Worm (Caenorhabditis elegans) whole organism, young adult: Measurements from ENCODE around the gene dhs-19.
"Not testable (repeated sequence)": the region's sequence is repeated elsewhere in the genome, so short reads cannot be mapped to it uniquely, and the experiment has no call there.

Source experiments
- B0336.3 ChIP-seq: fragments of 200-800 bp; sonication (Bioruptor generic); IDR thresholded peaks from 2 replicates; pipeline ENCODE4 v1.3.6; 2022; ENCODE audit warnings: missing genetic modification characterization, missing compliant biosample characterization
- D2030.7 ChIP-seq: fragments of 200-800 bp; sonication (Bioruptor generic); IDR thresholded peaks from 2 replicates; pipeline ENCODE4 v1.3.6; 2022; ENCODE audit warnings: missing genetic modification reagents, missing genetic modification characterization, missing compliant biosample characterization
- F33H1.4 ChIP-seq: fragments of 200-800 bp; sonication (Bioruptor generic); IDR thresholded peaks from 2 replicates; pipeline ENCODE4 v1.3.6; 2022; ENCODE audit warnings: missing genetic modification reagents, missing genetic modification characterization, missing compliant biosample characterization
- F39B2.1 ChIP-seq: fragments of 200-800 bp; sonication (Bioruptor generic); IDR thresholded peaks from 2 replicates; pipeline ENCODE4 v1.3.6; 2022; ENCODE audit warnings: missing genetic modification reagents, missing genetic modification characterization, missing compliant biosample characterization
- F49E8.2 ChIP-seq: sonication (generic microtip); optimal IDR thresholded peaks from 3 replicates; lab custom pipeline; 2017; ENCODE audit warnings: missing genetic modification characterization, mild to moderate bottlenecking, missing compliant biosample characterization, antibody characterized with exemption, moderate library complexity; ENCODE audit not compliant: insufficient read depth
- F52B5.7 ChIP-seq: sonication (generic microtip); optimal IDR thresholded peaks from 2 replicates; lab custom pipeline; 2016; ENCODE audit warnings: mild to moderate bottlenecking, missing genetic modification characterization, missing compliant biosample characterization
- K11D2.4 ChIP-seq: fragments of 200-800 bp; sonication (Bioruptor generic); IDR thresholded peaks from 2 replicates; pipeline ENCODE4 v1.3.6; 2022; ENCODE audit warnings: missing genetic modification reagents, missing genetic modification characterization, missing compliant biosample characterization
- attf-6 ChIP-seq: fragments of 200-800 bp; sonication (Bioruptor generic); IDR thresholded peaks from 2 replicates; pipeline ENCODE4 v1.3.6; 2022; ENCODE audit warnings: missing genetic modification reagents, missing genetic modification characterization, missing compliant biosample characterization
- ceh-40 ChIP-seq: fragments of 200-800 bp; sonication (Bioruptor generic); IDR thresholded peaks from 2 replicates; pipeline ENCODE4 v1.3.6; 2022; ENCODE audit warnings: missing genetic modification characterization, missing compliant biosample characterization
- chd-7 ChIP-seq: sonication (generic microtip); optimal IDR thresholded peaks from 2 replicates; lab custom pipeline; 2016; ENCODE audit warnings: mild to moderate bottlenecking, missing genetic modification characterization, moderate library complexity, missing compliant biosample characterization
- dox-1 ChIP-seq: fragments of 200-800 bp; sonication (Bioruptor generic); IDR thresholded peaks from 2 replicates; pipeline ENCODE4 v1.3.6; 2022; ENCODE audit warnings: missing genetic modification reagents, missing genetic modification characterization, missing compliant biosample characterization
- efl-1 ChIP-seq: fragments of 150-350 bp; optimal IDR thresholded peaks from 2 replicates; lab custom pipeline; 2014; ENCODE audit warnings: missing biosample characterization, missing genetic modification reagents, missing genetic modification characterization
- egrh-3 ChIP-seq: fragments of 200-800 bp; sonication (Bioruptor generic); IDR thresholded peaks from 2 replicates; pipeline ENCODE4 v1.3.6; 2022; ENCODE audit warnings: missing genetic modification reagents, missing genetic modification characterization, missing compliant biosample characterization
- ekl-4 ChIP-seq: fragments of 200-800 bp; sonication (Bioruptor generic); IDR thresholded peaks from 2 replicates; pipeline ENCODE4 v1.3.6; 2022; ENCODE audit warnings: missing genetic modification reagents, missing genetic modification characterization, missing compliant biosample characterization
- hmg-1.2 ChIP-seq: fragments of 200-800 bp; sonication (Bioruptor generic); IDR thresholded peaks from 2 replicates; pipeline ENCODE4 v1.3.6; 2022; ENCODE audit warnings: missing genetic modification reagents, missing genetic modification characterization, missing compliant biosample characterization
- hmg-20 ChIP-seq: fragments of 200-800 bp; sonication (Bioruptor generic); IDR thresholded peaks from 2 replicates; pipeline ENCODE4 v1.3.6; 2022; ENCODE audit warnings: missing genetic modification reagents, missing genetic modification characterization, missing compliant biosample characterization
- lsl-1 ChIP-seq: fragments of 200-800 bp; sonication (Bioruptor generic); optimal IDR thresholded peaks from 2 replicates; lab custom pipeline; 2018; ENCODE audit warnings: mild to moderate bottlenecking, missing genetic modification characterization, moderate library complexity, missing compliant biosample characterization
- madf-6 ChIP-seq: fragments of 200-800 bp; sonication (Bioruptor generic); IDR thresholded peaks from 2 replicates; pipeline ENCODE4 v1.3.6; 2022; ENCODE audit warnings: missing genetic modification reagents, missing genetic modification characterization, missing compliant biosample characterization
- madf-8 ChIP-seq: fragments of 200-800 bp; sonication (Bioruptor generic); conservative IDR thresholded peaks from 2 replicates; pipeline ENCODE4 v1.3.6; 2022; ENCODE audit warnings: missing genetic modification reagents, missing genetic modification characterization, missing compliant biosample characterization
- mxl-1 ChIP-seq: sonication (generic microtip); optimal IDR thresholded peaks from 2 replicates; lab custom pipeline; 2016; ENCODE audit warnings: missing genetic modification characterization, missing compliant biosample characterization
- nhr-179 ChIP-seq: sonication (generic microtip); optimal IDR thresholded peaks from 2 replicates; lab custom pipeline; 2016; ENCODE audit warnings: mild to moderate bottlenecking, missing genetic modification characterization, missing compliant biosample characterization
- rcor-1 ChIP-seq: fragments of 200-800 bp; sonication (Bioruptor generic); IDR thresholded peaks from 2 replicates; pipeline ENCODE4 v1.3.6; 2022; ENCODE audit warnings: missing genetic modification reagents, missing genetic modification characterization, missing compliant biosample characterization
- snpc-1.1 ChIP-seq: sonication (generic microtip); optimal IDR thresholded peaks from 2 replicates; lab custom pipeline; 2017; ENCODE audit warnings: missing genetic modification characterization, mild to moderate bottlenecking, missing compliant biosample characterization, antibody characterized with exemption, moderate library complexity, missing genotype, missing genetic modification reagents; ENCODE audit not compliant: insufficient read depth
- snpc-3.4 ChIP-seq: sonication (generic microtip); optimal IDR thresholded peaks from 2 replicates; lab custom pipeline; 2017; ENCODE audit warnings: missing genetic modification characterization, mild to moderate bottlenecking, missing compliant biosample characterization, antibody characterized with exemption, moderate library complexity, missing genotype, missing genetic modification reagents
- snpc-4 ChIP-seq, 5 experiments: fragments of 150-350 bp in 1 of 5; sonication (generic microtip) in 4 of 5; optimal IDR thresholded peaks; 2 replicates each; lab custom pipeline; 2014 to 2018; ENCODE audit warnings: missing genetic modification characterization in 5 of 5, missing biosample characterization in 3 of 5, antibody characterized with exemption in 2 of 5, mild to moderate bottlenecking in 2 of 5, missing compliant biosample characterization in 2 of 5, missing genotype in 2 of 5, moderate library complexity in 2 of 5, missing genetic modification reagents in 1 of 5
- tbp1 ChIP-seq: fragments of 200-800 bp; sonication (Bioruptor generic); optimal IDR thresholded peaks from 2 replicates; lab custom pipeline; 2018; ENCODE audit warnings: mild to moderate bottlenecking, missing genetic modification characterization, missing compliant biosample characterization
- xnd-1 ChIP-seq: sonication (generic microtip); optimal IDR thresholded peaks from 2 replicates; lab custom pipeline; 2016; ENCODE audit warnings: missing genotype, missing genetic modification reagents, missing genetic modification characterization, missing compliant biosample characterization
- zfh-2 ChIP-seq: fragments of 200-800 bp; sonication (Bioruptor generic); conservative IDR thresholded peaks from 2 replicates; pipeline ENCODE4 v1.3.6; 2022; ENCODE audit warnings: missing genetic modification reagents, missing genetic modification characterization, missing compliant biosample characterization

dhs-19 gene

ce11 chrV:11484404-11484803 is 5.9 kb downstream of the dhs-19 start:
- TF ChIP-seq zfh-2 = peak; percentile 65
- TF ChIP-seq egrh-3 (GFP tag; lab: Robert Waterston, UW) = peak; percentile 62; the same call in 1 of the 2 replicates
- TF ChIP-seq F52B5.7 (tag; lab: Kevin White, UChicago) = no peak
- TF ChIP-seq lsl-1 (GFP tag; lab: Kevin White, UChicago) = no peak
- TF ChIP-seq hmg-20 (GFP tag; lab: Robert Waterston, UW) = 0 out of 2 replicates have a peak, but pooled peaks have one; percentile 6

- TF ChIP-seq madf-6 (GFP tag; lab: Robert Waterston, UW) (peak; percentile 33; the same call in 1 of the 2 replicates), lsl-1 (GFP tag; lab: Kevin White, UChicago) (peak; percentile 62), F33H1.4 (GFP tag; lab: Robert Waterston, UW) (peak; percentile 68)
These were observed 6.6 kb downstream of the dhs-19 start, which contains the start of gene col-157 for ce11 chrV:11483580-11484092. Gene col-157 (plus strand): TSS chrV:11484042.

- TF ChIP-seq nhr-179 (tag; lab: Kevin White, UChicago); ceh-40 (GFP tag; lab: Robert Waterston, UW); chd-7 (tag; lab: Kevin White, UChicago): not testable (repeated sequence)
These were observed 9.5 kb downstream of the dhs-19 start, which contains the start of gene T11F9.14 for ce11 chrV:11480734-11481133. Gene T11F9.14 (minus strand): TSS chrV:11480834.

ce11 chrV:11479406-11479805 is 10.9 kb downstream of the dhs-19 start, which contains the start of gene T11F9.22:
Gene T11F9.22 (plus strand): TSS chrV:11479706.
- TF ChIP-seq mxl-1 (tag; lab: Kevin White, UChicago) = no peak
- TF ChIP-seq K11D2.4 (GFP tag; lab: Robert Waterston, UW) = no peak

ce11 chrV:11478028-11478427 is 12.3 kb downstream of the dhs-19 start:
- TF ChIP-seq rcor-1 (GFP tag; lab: Robert Waterston, UW) = peak; percentile 33; the same call in 1 of the 2 replicates
- peak; percentile 33 for TF ChIP-seq F49E8.2 (tag; lab: Kevin White, UChicago)
- TF ChIP-seq hmg-1.2 (GFP tag; lab: Robert Waterston, UW) = peak; percentile 54
- TF ChIP-seq attf-6 (GFP tag; lab: Robert Waterston, UW) = peak; percentile 49; the same call in 1 of the 2 replicates
- TF ChIP-seq ekl-4 (GFP tag; lab: Robert Waterston, UW) = 0 out of 2 replicates have a peak, but pooled peaks have one; percentile 62
- peak; percentile 35; the same call in 1 of the 2 replicates for TF ChIP-seq madf-8 (GFP tag; lab: Robert Waterston, UW)
- TF ChIP-seq snpc-4 (GFP tag; optimal IDR thresholded peaks at IDR 0.05; lab: Kevin White, UChicago) = peak; percentile 76
- peak; percentile 56 to 92 (median 84) for TF ChIP-seq snpc-4 (tag; optimal IDR thresholded peaks at IDR 0.05; lab: Kevin White, UChicago)
- TF ChIP-seq snpc-3.4 = peak; percentile 47
- TF ChIP-seq F33H1.4 (GFP tag; lab: Robert Waterston, UW) = peak; percentile 26
- TF ChIP-seq B0336.3 (GFP tag; lab: Robert Waterston, UW) = peak; percentile 46; the same call in 1 of the 2 replicates
- TF ChIP-seq tbp1 (GFP tag; lab: Kevin White, UChicago) = peak; percentile 53
- TF ChIP-seq dox-1 (GFP tag; lab: Robert Waterston, UW) = peak; percentile 66
- TF ChIP-seq xnd-1 = peak; percentile 12
- TF ChIP-seq F39B2.1 (GFP tag; lab: Robert Waterston, UW) = peak; percentile 8; the same call in 1 of the 2 replicates
- TF ChIP-seq lsl-1 (GFP tag; lab: Kevin White, UChicago) = peak; percentile 31
- TF ChIP-seq snpc-1.1 (tag; lab: Kevin White, UChicago) = peak; percentile 91
- TF ChIP-seq D2030.7 (GFP tag; lab: Robert Waterston, UW) = peak; percentile 81
- peak; percentile 0 for TF ChIP-seq efl-1
